Fruit fly (Drosophila melanogaster) whole organism, embryonic: ENCODE measurements around the gene Nak.

Source experiments
- Ada2b ChIP-seq: fragments of 200-800 bp; sonication (Bioruptor generic); IDR thresholded peaks from 2 replicates; pipeline ENCODE4 v1.3.6; 2022; ENCODE audit warnings: missing biosample characterization, missing genetic modification characterization
- Aef1 ChIP-seq: fragments of 200-800 bp; sonication (Bioruptor generic); IDR thresholded peaks from 3 replicates; pipeline ENCODE4 v1.3.6; 2022; ENCODE audit warnings: missing biosample characterization, missing genetic modification characterization
- Asciz ChIP-seq: fragments of 200-800 bp; sonication (Bioruptor generic); optimal IDR thresholded peaks from 2 replicates; lab custom pipeline; 2017; ENCODE audit warnings: missing biosample characterization, mild to moderate bottlenecking, missing genetic modification characterization, missing genetic modification reagents
- CG10147 ChIP-seq: fragments of 200-800 bp; sonication (Bioruptor generic); optimal IDR thresholded peaks from 2 replicates; lab custom pipeline; 2019; ENCODE audit warnings: missing biosample characterization, mild to moderate bottlenecking, missing genetic modification characterization, moderate library complexity
- CG12104 ChIP-seq: fragments of 200-800 bp; sonication (Bioruptor generic); optimal IDR thresholded peaks from 3 replicates; lab custom pipeline; 2016; ENCODE audit warnings: missing biosample characterization, missing genetic modification characterization
- CG12299 ChIP-seq: fragments of 200-800 bp; sonication (Bioruptor generic); optimal IDR thresholded peaks from 2 replicates; lab custom pipeline; 2018; ENCODE audit warnings: missing biosample characterization, mild to moderate bottlenecking, missing genetic modification characterization
- CG12659 ChIP-seq: fragments of 200-800 bp; sonication (Bioruptor generic); optimal IDR thresholded peaks from 3 replicates; lab custom pipeline; 2017; ENCODE audit warnings: mild to moderate bottlenecking, missing biosample characterization, missing genetic modification reagents, missing genetic modification characterization
- CG13894 ChIP-seq: fragments of 200-800 bp; sonication (Bioruptor generic); optimal IDR thresholded peaks from 3 replicates; lab custom pipeline; 2018; ENCODE audit warnings: missing biosample characterization, mild to moderate bottlenecking, missing genetic modification characterization, moderate library complexity
- CG14014 ChIP-seq: fragments of 200-800 bp; sonication (Bioruptor generic); IDR thresholded peaks from 2 replicates; pipeline ENCODE4 v1.3.6; 2022; ENCODE audit warnings: missing biosample characterization, missing genetic modification characterization
- CG15696 ChIP-seq: fragments of 200-800 bp; sonication (Bioruptor generic); optimal IDR thresholded peaks from 2 replicates; lab custom pipeline; 2019; ENCODE audit warnings: missing biosample characterization, mild to moderate bottlenecking, missing genetic modification characterization, moderate library complexity
- CG17361 ChIP-seq: fragments of 200-800 bp; sonication (Bioruptor generic); IDR thresholded peaks from 3 replicates; pipeline ENCODE4 v1.3.6; 2022; ENCODE audit warnings: missing biosample characterization, missing genetic modification characterization
- CG17385 ChIP-seq: fragments of 200-800 bp; sonication (Bioruptor generic); optimal IDR thresholded peaks from 3 replicates; lab custom pipeline; 2018; ENCODE audit warnings: missing biosample characterization, mild to moderate bottlenecking, missing genetic modification characterization
- CG17802 ChIP-seq: fragments of 200-800 bp; sonication (Bioruptor generic); optimal IDR thresholded peaks from 2 replicates; lab custom pipeline; 2018; ENCODE audit warnings: missing biosample characterization, mild to moderate bottlenecking, missing genetic modification characterization, moderate library complexity
- CG3847 ChIP-seq: fragments of 200-800 bp; sonication (Bioruptor generic); IDR thresholded peaks from 2 replicates; pipeline ENCODE4 v1.3.6; 2022; ENCODE audit warnings: missing biosample characterization, missing genetic modification characterization
- CG7357 ChIP-seq: fragments of 200-800 bp; sonication (Bioruptor generic); IDR thresholded peaks from 3 replicates; pipeline ENCODE4 v1.3.6; 2022; ENCODE audit warnings: missing biosample characterization, missing genetic modification characterization
- CG7745 ChIP-seq: fragments of 200-800 bp; sonication (Bioruptor generic); optimal IDR thresholded peaks from 2 replicates; lab custom pipeline; 2018; ENCODE audit warnings: missing biosample characterization, mild to moderate bottlenecking, missing genetic modification characterization, moderate library complexity
- CG7928 ChIP-seq: fragments of 200-800 bp; sonication (Bioruptor generic); optimal IDR thresholded peaks from 2 replicates; lab custom pipeline; 2017; ENCODE audit warnings: missing biosample characterization, mild to moderate bottlenecking, missing genetic modification characterization
- CG8281 ChIP-seq: fragments of 200-800 bp; sonication (Bioruptor generic); optimal IDR thresholded peaks from 2 replicates; lab custom pipeline; 2018; ENCODE audit warnings: missing biosample characterization, mild to moderate bottlenecking, missing genetic modification characterization, moderate library complexity
- CG8944 ChIP-seq: fragments of 200-800 bp; sonication (Bioruptor generic); optimal IDR thresholded peaks from 3 replicates; lab custom pipeline; 2016; ENCODE audit warnings: missing biosample characterization, missing genetic modification characterization
- CG9932 ChIP-seq: fragments of 200-800 bp; sonication (Bioruptor generic); IDR thresholded peaks from 2 replicates; pipeline ENCODE4 v1.3.6; 2022; ENCODE audit warnings: missing biosample characterization, missing genetic modification characterization
- CrebB ChIP-seq: fragments of 200-800 bp; sonication (Bioruptor generic); optimal IDR thresholded peaks from 3 replicates; lab custom pipeline; 2018; ENCODE audit warnings: missing biosample characterization, mild to moderate bottlenecking, missing genetic modification characterization
- E2f2 ChIP-seq: fragments of 200-800 bp; sonication (Bioruptor generic); IDR thresholded peaks from 2 replicates; pipeline ENCODE4 v1.3.6; 2022; ENCODE audit warnings: missing biosample characterization, missing genetic modification characterization
- Eip74EF ChIP-seq, 2 experiments: fragments of 200-800 bp in 1 of 2; fragments of >200 bp in 1 of 2; sonication (Bioruptor generic) in 1 of 2; optimal IDR thresholded peaks; 2 replicates each; lab custom pipeline; 2017 to 2019; ENCODE audit warnings: missing biosample characterization in 2 of 2, missing genetic modification characterization in 2 of 2, mild to moderate bottlenecking in 1 of 2, moderate library complexity in 1 of 2
- Hr78 ChIP-seq, 2 experiments: fragments of 200-800 bp in 1 of 2; fragments of >200 bp in 1 of 2; sonication (Bioruptor generic) in 1 of 2; optimal IDR thresholded peaks; 2 replicates each; lab custom pipeline; 2017 to 2019; ENCODE audit warnings: missing biosample characterization in 2 of 2, missing genetic modification characterization in 2 of 2, mild to moderate bottlenecking in 1 of 2, moderate library complexity in 1 of 2
- Lpt ChIP-seq: fragments of >200 bp; optimal IDR thresholded peaks from 2 replicates; lab custom pipeline; 2018; ENCODE audit warnings: missing biosample characterization, missing genetic modification characterization
- Max ChIP-seq: fragments of 200-800 bp; sonication (Bioruptor generic); optimal IDR thresholded peaks from 2 replicates; lab custom pipeline; 2016; ENCODE audit warnings: missing biosample characterization, mild to moderate bottlenecking, missing genetic modification characterization
- Pdp1 ChIP-seq, 2 experiments: fragments of 200-800 bp; sonication (Bioruptor generic); optimal IDR thresholded peaks; 3 replicates each; lab custom pipeline; 2016; ENCODE audit warnings: missing biosample characterization in 2 of 2, missing genetic modification characterization in 2 of 2, mild to moderate bottlenecking in 1 of 2, moderate library complexity in 1 of 2
- TFAM ChIP-seq: fragments of 200-800 bp; sonication (Bioruptor generic); optimal IDR thresholded peaks from 2 replicates; lab custom pipeline; 2017; ENCODE audit warnings: missing biosample characterization, missing genetic modification characterization, inconsistent platforms
- Xrp1 ChIP-seq: fragments of 200-800 bp; sonication (Bioruptor generic); IDR thresholded peaks from 2 replicates; pipeline ENCODE4 v1.3.6; 2022; ENCODE audit warnings: missing biosample characterization, missing genetic modification characterization
- aop ChIP-seq: fragments of 200-800 bp; sonication (Bioruptor generic); IDR thresholded peaks from 2 replicates; pipeline ENCODE4 v1.3.6; 2022; ENCODE audit warnings: missing biosample characterization, missing genetic modification characterization
- croc ChIP-seq: fragments of 200-800 bp; sonication (Bioruptor generic); conservative IDR thresholded peaks from 3 replicates; pipeline ENCODE4 v1.3.6; 2022; ENCODE audit warnings: missing biosample characterization, missing genetic modification characterization
- disco-r ChIP-seq: fragments of 200-800 bp; sonication (Bioruptor generic); optimal IDR thresholded peaks from 2 replicates; lab custom pipeline; 2016; ENCODE audit warnings: missing biosample characterization, missing genetic modification characterization
- eve ChIP-seq, 2 experiments: fragments of >200 bp; optimal IDR thresholded peaks; 2 replicates each; lab custom pipeline; 2017; ENCODE audit warnings: missing biosample characterization in 2 of 2, missing genetic modification characterization in 2 of 2
- gce ChIP-seq: fragments of 200-800 bp; sonication (Bioruptor generic); IDR thresholded peaks from 3 replicates; pipeline ENCODE4 v1.3.6; 2022; ENCODE audit warnings: missing biosample characterization, missing genetic modification characterization
- gem ChIP-seq: fragments of 200-800 bp; sonication (Bioruptor generic); optimal IDR thresholded peaks from 2 replicates; lab custom pipeline; 2019; ENCODE audit warnings: missing biosample characterization, mild to moderate bottlenecking, missing genetic modification characterization, moderate library complexity
- hkb ChIP-seq, 2 experiments: fragments of 200-800 bp in 1 of 2; fragments of >200 bp in 1 of 2; sonication (Bioruptor generic) in 1 of 2; IDR thresholded peaks in 1 of 2; optimal IDR thresholded peaks in 1 of 2; 2 replicates each; pipeline versions ENCODE4 v1.3.6 to Lab custom; 2017 to 2022; ENCODE audit warnings: missing biosample characterization in 1 of 2, missing genetic modification characterization in 1 of 2
- insv ChIP-seq, 2 experiments: fragments of 200-800 bp; sonication (Bioruptor generic); optimal IDR thresholded peaks; 3 replicates each; lab custom pipeline; 2016 to 2018; ENCODE audit warnings: missing biosample characterization in 2 of 2, missing genetic modification characterization in 2 of 2
- nmo ChIP-seq: fragments of 200-800 bp; sonication (Bioruptor generic); optimal IDR thresholded peaks from 2 replicates; lab custom pipeline; 2018; ENCODE audit warnings: missing biosample characterization, mild to moderate bottlenecking, missing genetic modification characterization, moderate library complexity
- odd ChIP-seq: fragments of 200-800 bp; sonication (Bioruptor generic); optimal IDR thresholded peaks from 2 replicates; lab custom pipeline; 2017; ENCODE audit warnings: missing biosample characterization, mild to moderate bottlenecking, missing genetic modification characterization
- onecut ChIP-seq: fragments of 200-800 bp; sonication (Bioruptor generic); IDR thresholded peaks from 2 replicates; pipeline ENCODE4 v1.3.6; 2022; ENCODE audit warnings: missing biosample characterization, missing genetic modification characterization
- rib ChIP-seq: fragments of 200-800 bp; sonication (Bioruptor generic); IDR thresholded peaks from 2 replicates; pipeline ENCODE4 v1.3.6; 2022; ENCODE audit warnings: missing biosample characterization, missing genetic modification characterization
- slbo ChIP-seq: fragments of 200-800 bp; sonication (Bioruptor generic); IDR thresholded peaks from 2 replicates; pipeline ENCODE4 v1.3.6; 2022; ENCODE audit warnings: missing biosample characterization, missing genetic modification characterization
- sob ChIP-seq: fragments of 200-800 bp; sonication (Bioruptor generic); IDR thresholded peaks from 2 replicates; pipeline ENCODE4 v1.3.6; 2022; ENCODE audit warnings: missing biosample characterization, missing genetic modification characterization
- sqz ChIP-seq: fragments of 200-800 bp; sonication (Bioruptor generic); optimal IDR thresholded peaks from 3 replicates; lab custom pipeline; 2018; ENCODE audit warnings: missing biosample characterization, mild to moderate bottlenecking, missing genetic modification characterization
- stwl ChIP-seq: fragments of 200-800 bp; sonication (Bioruptor generic); optimal IDR thresholded peaks from 3 replicates; lab custom pipeline; 2018; ENCODE audit warnings: missing biosample characterization, mild to moderate bottlenecking, missing genetic modification characterization, moderate library complexity
- tin ChIP-seq: fragments of 200-800 bp; sonication (Bioruptor generic); optimal IDR thresholded peaks from 3 replicates; lab custom pipeline; 2016; ENCODE audit warnings: missing biosample characterization, missing genetic modification characterization
- trh ChIP-seq: fragments of 200-800 bp; sonication (Bioruptor generic); optimal IDR thresholded peaks from 2 replicates; lab custom pipeline; 2016; ENCODE audit warnings: missing biosample characterization, missing genetic modification characterization
- unc-4 ChIP-seq: fragments of 200-800 bp; sonication (Bioruptor generic); IDR thresholded peaks from 2 replicates; pipeline ENCODE4 v1.3.6; 2022; ENCODE audit warnings: missing biosample characterization, missing genetic modification characterization; ENCODE audit not compliant: partially characterized antibody

Gene Nak

dm6 chr2L:18944175-18945012 is 24.1 kb downstream of the Nak start (continued):
- peak; percentile 52 for TF ChIP-seq CG12659
- no peak for TF ChIP-seq CG15696 (tag; lab: Kevin White, UChicago)
- no peak for TF ChIP-seq CG8944 (GFP tag; lab: Kevin White, UChicago)
- TF ChIP-seq rib (GFP tag; lab: Robert Waterston, UW): no peak
- TF ChIP-seq odd (GFP tag; lab: Kevin White, UChicago): peak; percentile 4
- TF ChIP-seq CG8281 (tag; lab: Kevin White, UChicago): no peak
- no peak for TF ChIP-seq Ada2b (GFP tag; lab: Robert Waterston, UW)
- TF ChIP-seq Lpt (GFP tag; lab: Kevin White, UChicago): no peak
- TF ChIP-seq trh (GFP tag; lab: Kevin White, UChicago): no peak
- no peak for TF ChIP-seq E2f2
- TF ChIP-seq Eip74EF (GFP tag; optimal IDR thresholded peaks at IDR 0.05; lab: Kevin White, UChicago): peak in 1 of 2 experiments; percentile 10
- TF ChIP-seq CG7357 (GFP tag; lab: Robert Waterston, UW): no peak
- TF ChIP-seq disco-r (GFP tag; lab: Kevin White, UChicago): no peak
- TF ChIP-seq CG17385 (GFP tag; lab: Kevin White, UChicago): no peak
- TF ChIP-seq gem (tag; lab: Kevin White, UChicago): no peak
- no peak for TF ChIP-seq unc-4 (GFP tag; lab: Robert Waterston, UW)
- TF ChIP-seq Asciz (GFP tag; lab: Kevin White, UChicago): no peak
- no peak for TF ChIP-seq tin (GFP tag; lab: Kevin White, UChicago)
- TF ChIP-seq sqz (GFP tag; lab: Kevin White, UChicago): peak; percentile 40
- no peak for TF ChIP-seq CG12299 (tag; lab: Kevin White, UChicago)
- no peak for TF ChIP-seq gce (GFP tag; lab: Robert Waterston, UW)
- TF ChIP-seq CG9932: no peak
- TF ChIP-seq CG17802: no peak
- no peak for TF ChIP-seq aop
- no peak for TF ChIP-seq CG3847 (GFP tag; lab: Robert Waterston, UW)
- no peak for TF ChIP-seq CG14014 (GFP tag; lab: Robert Waterston, UW)
- no peak for TF ChIP-seq CG7928 (GFP tag; lab: Kevin White, UChicago)
- TF ChIP-seq insv (GFP tag; optimal IDR thresholded peaks at IDR 0.05; lab: Kevin White, UChicago): peak in 1 of 2 experiments; percentile 75
- no peak for TF ChIP-seq hkb (optimal IDR thresholded peaks at IDR 0.05; lab: Kevin White, UChicago)
- TF ChIP-seq hkb (GFP tag; IDR thresholded peaks at IDR 0.05; lab: Robert Waterston, UW): no peak
- TF ChIP-seq Xrp1: no peak
- TF ChIP-seq CrebB: peak; percentile 3
- TF ChIP-seq CG12104 (GFP tag; lab: Kevin White, UChicago): no peak
- peak in 1 of 2 experiments; percentile 85 for TF ChIP-seq Hr78 (GFP tag; optimal IDR thresholded peaks at IDR 0.05; lab: Kevin White, UChicago)
- TF ChIP-seq sob (GFP tag; lab: Robert Waterston, UW): no peak
- no peak for TF ChIP-seq Max (GFP tag; lab: Kevin White, UChicago)
- peak; percentile 87 for TF ChIP-seq CG7745 (tag; lab: Kevin White, UChicago)
- TF ChIP-seq croc (GFP tag; lab: Robert Waterston, UW): no peak
- TF ChIP-seq nmo (GFP tag; lab: Kevin White, UChicago): peak; percentile 0
- no peak for TF ChIP-seq slbo (GFP tag; lab: Robert Waterston, UW)
- peak in 1 of 2 experiments; percentile 8 for TF ChIP-seq Pdp1 (GFP tag; optimal IDR thresholded peaks at IDR 0.05; lab: Kevin White, UChicago)
- TF ChIP-seq onecut (GFP tag; lab: Robert Waterston, UW): no peak
- TF ChIP-seq eve (GFP tag; optimal IDR thresholded peaks at IDR 0.05; lab: Kevin White, UChicago): no peak
- no peak for TF ChIP-seq CG10147 (GFP tag; lab: Kevin White, UChicago)
- peak; percentile 19 for TF ChIP-seq stwl (tag; lab: Kevin White, UChicago)
- TF ChIP-seq TFAM (GFP tag; lab: Kevin White, UChicago): no peak
- no peak for TF ChIP-seq Aef1 (GFP tag; lab: Robert Waterston, UW)
- no peak for TF ChIP-seq CG17361 (GFP tag; lab: Robert Waterston, UW)
- TF ChIP-seq CG13894: peak; percentile 88
